Worm (Caenorhabditis elegans) whole organism, mixed stage, embryonic: ENCODE data around the gene H41C03.2.
"Not testable (repeated sequence)": the region's sequence is repeated elsewhere in the genome, so short reads cannot be mapped to it uniquely, and the experiment has no call there.

Experiments
- bed-3 ChIP-seq: fragments of 200-800 bp; sonication (Bioruptor generic); optimal IDR thresholded peaks from 3 replicates; lab custom pipeline; 2018; ENCODE audit warnings: mild to moderate bottlenecking, missing genetic modification characterization, moderate library complexity, missing compliant biosample characterization
- blmp-1 ChIP-seq: fragments of 150-350 bp; optimal IDR thresholded peaks from 2 replicates; lab custom pipeline; 2014; ENCODE audit warnings: missing biosample characterization, missing genetic modification characterization
- ces-1 ChIP-seq: fragments of 150-350 bp; optimal IDR thresholded peaks from 2 replicates; lab custom pipeline; 2014; ENCODE audit warnings: missing biosample characterization, missing genetic modification reagents, missing genetic modification characterization
- flh-1 ChIP-seq: fragments of 200-800 bp; sonication (Bioruptor generic); optimal IDR thresholded peaks from 2 replicates; lab custom pipeline; 2018; ENCODE audit warnings: mild to moderate bottlenecking, missing genetic modification characterization, moderate library complexity, missing compliant biosample characterization
- lin-13 ChIP-seq: fragments of 150-350 bp; optimal IDR thresholded peaks from 2 replicates; lab custom pipeline; 2014; ENCODE audit warnings: missing biosample characterization, missing genetic modification characterization
- lsy-2 ChIP-seq: fragments of 150-350 bp; optimal IDR thresholded peaks from 2 replicates; lab custom pipeline; 2014; ENCODE audit warnings: missing biosample characterization, missing genetic modification characterization
- nhr-12 ChIP-seq: fragments of 150-350 bp; optimal IDR thresholded peaks from 2 replicates; lab custom pipeline; 2014; ENCODE audit warnings: missing biosample characterization, missing genetic modification characterization
- nhr-237 ChIP-seq: fragments of 150-350 bp; optimal IDR thresholded peaks from 2 replicates; lab custom pipeline; 2014; ENCODE audit warnings: missing biosample characterization, missing genetic modification characterization
- nhr-28 ChIP-seq: fragments of 150-350 bp; optimal IDR thresholded peaks from 2 replicates; lab custom pipeline; 2014; ENCODE audit warnings: missing biosample characterization, missing genetic modification characterization
- pha-4 ChIP-seq: fragments of 150-350 bp; optimal IDR thresholded peaks from 2 replicates; lab custom pipeline; 2018; ENCODE audit warnings: missing biosample characterization, missing genetic modification reagents, missing genetic modification characterization
- snpc-4 ChIP-seq: fragments of 150-350 bp; optimal IDR thresholded peaks from 2 replicates; lab custom pipeline; 2014; ENCODE audit warnings: missing biosample characterization, missing genetic modification characterization
- unc-39 ChIP-seq: fragments of 150-350 bp; optimal IDR thresholded peaks from 2 replicates; lab custom pipeline; 2014; ENCODE audit warnings: missing biosample characterization, missing genetic modification characterization
- ztf-11 ChIP-seq: fragments of 150-350 bp; optimal IDR thresholded peaks from 2 replicates; lab custom pipeline; 2014; ENCODE audit warnings: missing biosample characterization, missing genetic modification characterization

DNA sequence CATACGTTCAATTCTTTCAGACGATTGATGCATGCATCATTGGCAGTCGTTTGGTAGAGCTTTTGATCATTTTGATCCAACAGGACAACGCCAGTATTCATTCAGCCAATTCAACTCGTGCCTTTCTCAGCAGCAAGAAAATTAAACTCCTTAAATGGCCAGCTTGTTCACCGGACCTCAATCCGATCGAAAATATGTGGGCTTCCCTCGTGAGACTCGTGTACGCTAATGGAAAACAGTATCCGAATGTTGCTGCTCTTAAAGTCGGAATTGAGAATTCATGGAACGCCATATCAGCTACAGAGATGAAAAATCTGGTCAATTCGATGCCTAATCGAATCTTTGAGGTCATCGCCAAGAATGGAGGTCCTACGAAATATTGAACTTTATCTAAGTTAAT, 36.5 kb downstream of the H41C03.2 start, which contains the start of gene wago-5:
- not testable (repeated sequence) for TF ChIP-seq blmp-1 (tag; lab: Kevin White, UChicago); snpc-4 (tag; lab: Kevin White, UChicago); pha-4; unc-39 (tag; lab: Kevin White, UChicago); nhr-237 (tag; lab: Kevin White, UChicago); nhr-28 (tag; lab: Kevin White, UChicago); lin-13 (tag; lab: Kevin White, UChicago); lsy-2; ztf-11 (tag; lab: Kevin White, UChicago); ces-1 (GFP tag; lab: Kevin White, UChicago); nhr-12; flh-1 (GFP tag; lab: Kevin White, UChicago); bed-3 (GFP tag; lab: Kevin White, UChicago)
